Worm (Caenorhabditis elegans): Measurements from ENCODE around the gene sri-10.

DNA sequence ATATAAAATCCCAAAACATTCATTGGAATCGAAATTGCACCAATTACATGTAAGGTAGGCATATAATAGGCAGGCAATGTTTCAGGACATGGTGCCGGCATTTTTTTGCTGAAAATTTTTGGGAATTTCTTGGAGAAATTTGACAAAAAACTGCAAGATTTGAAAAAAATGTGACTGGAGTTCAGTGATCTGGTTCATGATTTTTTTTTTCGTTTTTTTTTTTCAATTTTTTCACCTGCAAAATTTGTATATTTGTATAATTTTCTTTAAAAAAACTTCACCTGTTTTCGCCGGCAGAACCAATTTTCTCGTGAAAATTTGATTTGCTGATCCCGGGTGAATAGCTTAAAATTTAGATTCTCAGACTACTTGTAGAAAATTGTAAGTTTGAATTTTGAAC lies at the start of gene sri-10:
- TF ChIP-seq D2030.7 (GFP tag; IDR thresholded peaks at IDR 0.05) = no peak
- no peak for TF ChIP-seq pha-4 (tag; optimal IDR thresholded peaks at IDR 0.05)
- TF ChIP-seq C17E4.6 (GFP tag; IDR thresholded peaks at IDR 0.05) = no peak
- no peak for TF ChIP-seq efl-1 (GFP tag; optimal IDR thresholded peaks at IDR 0.05)
- TF ChIP-seq dox-1 (GFP tag; IDR thresholded peaks at IDR 0.05) = no peak
- no peak for TF ChIP-seq zim-3 (tag; optimal IDR thresholded peaks at IDR 0.05)
- no peak for TF ChIP-seq F37B4.10 (GFP tag; IDR thresholded peaks at IDR 0.05)
- TF ChIP-seq mel-28 (tag; optimal IDR thresholded peaks at IDR 0.05; ENCODE audit: borderline replicate concordance) = no peak
- TF ChIP-seq let-607 (tag; optimal IDR thresholded peaks at IDR 0.05) = no peak
- TF ChIP-seq tbp1 (GFP tag; optimal IDR thresholded peaks at IDR 0.05) = no peak
- no peak for TF ChIP-seq ztf-25 (GFP tag; IDR thresholded peaks at IDR 0.05)
- no peak for TF ChIP-seq tlf-1 (GFP tag; optimal IDR thresholded peaks at IDR 0.05)
- TF ChIP-seq sea-2 (GFP tag; IDR thresholded peaks at IDR 0.05) = no peak
